Fruit fly (Drosophila melanogaster): ENCODE measurements around the gene CG42586.

Gene CG42586

DNA sequence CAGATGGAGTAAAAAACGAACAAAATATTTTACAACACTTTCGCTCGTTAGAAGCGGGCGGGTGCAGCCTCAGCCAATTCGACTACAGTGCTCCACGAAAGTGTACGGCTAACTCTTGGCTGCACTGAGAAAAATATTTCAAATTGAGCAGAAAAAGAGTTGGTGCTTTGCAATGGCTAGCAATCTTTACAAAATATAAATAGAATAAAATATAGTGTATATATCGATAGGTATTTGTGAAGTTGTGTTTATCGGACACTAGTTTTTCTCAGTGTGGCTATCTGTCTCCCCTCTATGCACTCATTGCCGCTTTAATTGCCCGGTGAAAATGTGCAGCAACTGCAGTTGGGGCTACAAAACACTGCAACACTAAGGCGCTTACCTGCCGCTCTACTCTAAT is 40.1 kb downstream of the CG42586 start (continued):
- peak; percentile 70 for TF ChIP-seq CG3407 (GFP tag; optimal IDR thresholded peaks at IDR 0.05)
- no peak for TF ChIP-seq crc (GFP tag; optimal IDR thresholded peaks at IDR 0.05)
- TF ChIP-seq en (GFP tag; optimal IDR thresholded peaks at IDR 0.05): no peak
- no peak for TF ChIP-seq Antp (GFP tag; optimal IDR thresholded peaks at IDR 0.05)
- TF ChIP-seq CG7271 (tag; optimal IDR thresholded peaks at IDR 0.05): no peak
- no peak for TF ChIP-seq MBD-R2 (GFP tag; IDR thresholded peaks at IDR 0.05)
- TF ChIP-seq esg (GFP tag; conservative IDR thresholded peaks at IDR 0.05): peak; percentile 57
- no peak for TF ChIP-seq CG3281 (GFP tag; optimal IDR thresholded peaks at IDR 0.05)
- no peak for TF ChIP-seq tx (GFP tag; optimal IDR thresholded peaks at IDR 0.05)
- TF ChIP-seq az2 (GFP tag; optimal IDR thresholded peaks at IDR 0.05): peak; percentile 74
- peak; percentile 34 for TF ChIP-seq CG9437 (GFP tag; optimal IDR thresholded peaks at IDR 0.05)
- no peak for TF ChIP-seq scrt (GFP tag; optimal IDR thresholded peaks at IDR 0.05)
- TF ChIP-seq Max (GFP tag; optimal IDR thresholded peaks at IDR 0.05): peak; percentile 36
- TF ChIP-seq CG4424 (GFP tag; optimal IDR thresholded peaks at IDR 0.05): no peak
- peak; percentile 58 for TF ChIP-seq Ada2b (GFP tag; IDR thresholded peaks at IDR 0.05)
- TF ChIP-seq CG16779 (GFP tag; IDR thresholded peaks at IDR 0.05): no peak
- TF ChIP-seq CG8359 (GFP tag; optimal IDR thresholded peaks at IDR 0.05; ENCODE audit: borderline replicate concordance): no peak
- TF ChIP-seq CG3995 (GFP tag; optimal IDR thresholded peaks at IDR 0.05): no peak
- no peak for TF ChIP-seq CG10543 (GFP tag; optimal IDR thresholded peaks at IDR 0.05)
- TF ChIP-seq CG16813 (GFP tag; IDR thresholded peaks at IDR 0.05; ENCODE audit: partially characterized antibody): no peak
- TF ChIP-seq mirr (GFP tag; optimal IDR thresholded peaks at IDR 0.05): no peak
- TF ChIP-seq CG12104 (GFP tag; optimal IDR thresholded peaks at IDR 0.05): peak; percentile 3
- no peak for TF ChIP-seq CHES-1-like (GFP tag; optimal IDR thresholded peaks at IDR 0.05)
- no peak for TF ChIP-seq ara (GFP tag; IDR thresholded peaks at IDR 0.05)
- no peak for TF ChIP-seq h (optimal IDR thresholded peaks at IDR 0.05)
- peak; percentile 98 for TF ChIP-seq CG8388 (GFP tag; optimal IDR thresholded peaks at IDR 0.05)
- TF ChIP-seq CG15696 (tag; optimal IDR thresholded peaks at IDR 0.05): no peak
- TF ChIP-seq H15 (GFP tag; IDR thresholded peaks at IDR 0.05): no peak
- no peak for TF ChIP-seq CG13296 (GFP tag; optimal IDR thresholded peaks at IDR 0.05)
- TF ChIP-seq ap (GFP tag; IDR thresholded peaks at IDR 0.05): peak; percentile 54
- peak; percentile 44; the same call in 1 of the 2 replicates for TF ChIP-seq onecut (GFP tag; IDR thresholded peaks at IDR 0.05)
- TF ChIP-seq ftz-f1 (GFP tag; optimal IDR thresholded peaks at IDR 0.05): no peak
- TF ChIP-seq bcd (GFP tag; optimal IDR thresholded peaks at IDR 0.05): peak; percentile 23
- peak; percentile 28 for TF ChIP-seq CG10147 (GFP tag; optimal IDR thresholded peaks at IDR 0.05)
- no peak for TF ChIP-seq eve (GFP tag; optimal IDR thresholded peaks at IDR 0.05)
- no peak for TF ChIP-seq al (GFP tag; IDR thresholded peaks at IDR 0.05)
- TF ChIP-seq HLHmδ (GFP tag; optimal IDR thresholded peaks at IDR 0.05): no peak
- TF ChIP-seq Fer3 (tag; optimal IDR thresholded peaks at IDR 0.05): no peak
- TF ChIP-seq CG15011 (GFP tag; optimal IDR thresholded peaks at IDR 0.05): no peak
- TF ChIP-seq tin (GFP tag; optimal IDR thresholded peaks at IDR 0.05): peak; percentile 73
- no peak for TF ChIP-seq Side (GFP tag; optimal IDR thresholded peaks at IDR 0.05)
- peak; percentile 50 for TF ChIP-seq CG12219 (GFP tag; optimal IDR thresholded peaks at IDR 0.05)
- TF ChIP-seq zen (tag; optimal IDR thresholded peaks at IDR 0.05): no peak
- peak; percentile 21 for TF ChIP-seq CG4617 (GFP tag; optimal IDR thresholded peaks at IDR 0.05; ENCODE audit: borderline replicate concordance)
- TF ChIP-seq Tbp (GFP tag; optimal IDR thresholded peaks at IDR 0.05): no peak
- peak; percentile 60 for TF ChIP-seq dmrt99B (tag; optimal IDR thresholded peaks at IDR 0.05)
- TF ChIP-seq gfzf (GFP tag; optimal IDR thresholded peaks at IDR 0.05): no peak
- peak; percentile 30 for TF ChIP-seq CG8290 (GFP tag; optimal IDR thresholded peaks at IDR 0.05)
- TF ChIP-seq CG8290 (tag; optimal IDR thresholded peaks at IDR 0.05): peak in 1 of 2 experiments; percentile 60
- peak; percentile 5 for TF ChIP-seq chn (GFP tag; optimal IDR thresholded peaks at IDR 0.05)
- TF ChIP-seq CG9797 (GFP tag; optimal IDR thresholded peaks at IDR 0.05): no peak
- TF ChIP-seq gcm (GFP tag; optimal IDR thresholded peaks at IDR 0.05): peak; percentile 31

All from whole organism, embryonic.